Worm (Caenorhabditis elegans): ENCODE measurements around the gene K08F8.15.
A peak's percentile ranks its signal among the peaks of the same experiment; 100 is the strongest.

The K08F8.15 gene

DNA sequence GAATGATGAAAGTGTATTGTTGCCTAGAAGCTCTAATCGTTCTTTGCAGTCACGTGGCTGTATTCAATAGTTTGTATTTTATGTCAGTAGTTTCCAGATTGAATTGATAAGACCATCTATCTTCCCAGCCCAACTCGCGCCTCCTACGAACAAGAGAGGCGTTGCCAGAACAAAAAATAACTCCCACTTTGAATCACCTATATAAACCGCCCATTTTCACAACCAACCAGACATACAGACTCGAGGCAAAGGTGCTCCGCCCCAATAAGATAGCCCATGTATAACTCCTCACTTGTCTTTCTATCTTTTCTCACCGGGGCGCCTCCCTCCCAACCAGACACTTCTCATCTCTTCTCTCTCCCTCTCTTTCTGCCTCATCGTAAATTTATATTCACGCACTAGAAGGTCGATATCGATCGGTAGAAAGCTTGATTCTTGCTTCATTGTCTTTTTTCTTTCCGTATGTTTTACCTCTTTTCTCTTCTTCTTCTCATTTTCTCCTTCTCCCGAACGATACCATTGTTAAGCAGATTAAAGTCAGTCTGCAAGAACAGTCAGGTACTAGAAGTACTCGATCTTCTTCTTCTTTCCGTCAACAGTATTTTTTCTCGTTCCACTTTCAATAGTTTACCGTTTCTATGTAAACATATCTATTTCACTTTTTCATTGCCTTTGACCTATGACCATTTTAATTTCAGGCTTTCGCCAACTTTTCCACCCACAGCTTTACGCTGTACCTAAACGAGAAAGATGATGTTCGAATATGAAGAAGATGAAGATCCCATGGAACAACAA, 23.0 kb upstream of the K08F8.15 start, which contains the start of gene mak-1:
Gene mak-1, plus strand, starts transcription at position 693 of the 795 bp plus-strand sequence.
- TF ChIP-seq unc-120 (tag; optimal IDR thresholded peaks at IDR 0.05; ENCODE audit: poor library complexity, severe bottlenecking) (peak; percentile 29), lsy-2 (tag; optimal IDR thresholded peaks at IDR 0.05) (no peak)

DNA sequence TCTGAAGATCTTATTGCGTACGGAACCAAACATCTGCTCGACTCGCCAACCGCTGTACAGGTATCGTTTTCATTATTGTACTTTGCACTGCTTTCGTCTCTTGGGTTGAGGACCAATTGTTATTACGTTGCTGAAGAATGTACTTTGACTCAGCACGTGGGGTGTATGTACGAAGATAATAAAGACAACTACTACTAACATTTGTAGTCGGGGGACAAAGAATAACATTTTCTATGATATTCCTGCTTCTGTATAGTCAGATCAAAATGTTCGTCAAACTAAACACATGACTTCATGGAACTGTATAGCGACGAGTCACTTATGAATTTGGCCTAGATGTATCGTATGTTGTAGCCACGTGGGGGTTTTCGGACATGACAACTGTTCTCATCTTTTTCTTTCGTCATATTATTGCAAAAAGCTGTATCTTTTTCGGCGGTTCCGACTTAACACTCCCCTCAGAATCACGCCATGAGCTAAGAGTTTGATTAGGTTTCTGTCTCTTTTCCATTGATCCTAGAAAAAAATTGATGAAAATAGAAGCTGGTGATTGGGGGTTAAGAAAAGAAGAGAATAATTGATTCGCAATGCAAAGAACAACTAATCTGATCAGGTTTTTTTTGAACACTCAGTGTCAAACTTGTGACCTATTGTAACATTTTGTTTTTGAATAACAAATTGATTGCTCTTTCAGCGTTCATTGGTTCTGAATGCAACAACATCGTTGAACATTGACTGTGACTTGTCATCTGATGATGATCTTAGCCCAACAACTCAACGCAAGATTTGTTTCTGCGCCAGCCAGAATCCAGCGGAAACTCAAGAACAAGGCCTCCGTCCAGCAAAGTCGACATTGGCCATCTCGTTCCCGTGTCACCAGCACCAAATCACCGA, 21.8 kb upstream of the K08F8.15 start:
- no peak for TF ChIP-seq ceh-83 (GFP tag; optimal IDR thresholded peaks at IDR 0.05)
- no peak for TF ChIP-seq cnd-1 (tag; optimal IDR thresholded peaks at IDR 0.05)

DNA sequence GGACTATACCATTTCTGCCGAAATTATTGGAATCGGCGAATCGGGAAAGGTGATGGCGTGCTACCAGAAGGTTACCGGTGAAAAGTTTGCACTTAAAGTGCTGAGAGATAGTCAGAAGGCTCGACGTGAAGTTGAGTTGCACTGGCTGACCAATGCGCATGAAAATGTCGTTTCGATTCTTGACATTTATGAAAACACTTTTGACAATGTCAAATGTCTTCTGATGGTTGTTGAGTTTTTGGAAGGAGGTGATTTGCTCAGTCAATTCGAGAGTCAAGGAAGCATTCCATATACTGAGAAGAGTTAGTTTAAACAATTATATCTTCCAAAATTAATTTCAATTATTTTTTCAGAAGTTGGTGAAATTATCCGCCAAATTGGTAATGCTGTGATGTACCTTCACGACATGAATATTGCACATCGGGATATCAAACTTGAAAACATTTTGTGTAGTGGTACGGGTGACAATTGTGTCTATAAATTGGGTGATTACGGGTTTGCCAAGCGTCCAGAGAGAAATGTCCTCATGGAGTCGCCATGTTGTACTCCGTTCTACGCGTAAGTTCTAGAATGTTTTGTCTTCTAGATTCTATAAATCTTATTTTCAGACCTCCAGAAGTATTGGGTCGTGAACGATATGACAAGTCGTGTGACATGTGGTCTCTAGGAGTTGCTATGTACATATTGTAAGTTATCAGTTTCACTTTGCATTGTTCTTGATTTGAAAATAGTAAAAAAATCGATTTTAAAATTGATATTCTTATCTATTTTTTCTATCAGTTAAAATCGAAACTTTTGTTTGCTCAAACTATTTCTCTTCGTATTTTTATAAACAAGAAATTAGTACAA, 20.9 kb upstream of the K08F8.15 start:
- no peak for TF ChIP-seq unc-39 (tag; optimal IDR thresholded peaks at IDR 0.05)
- no peak for TF ChIP-seq zip-8 (tag; optimal IDR thresholded peaks at IDR 0.05)
- TF ChIP-seq unc-62 (GFP tag; optimal IDR thresholded peaks at IDR 0.05): no peak
- TF ChIP-seq ham-2 (GFP tag; optimal IDR thresholded peaks at IDR 0.05): no peak
- no peak for TF ChIP-seq sptf-1 (tag; optimal IDR thresholded peaks at IDR 0.05)
- TF ChIP-seq tbx-8 (GFP tag; optimal IDR thresholded peaks at IDR 0.05): no peak
- no peak for TF ChIP-seq blmp-1 (tag; optimal IDR thresholded peaks at IDR 0.05)
- no peak for TF ChIP-seq ceh-43 (GFP tag; optimal IDR thresholded peaks at IDR 0.05)
- no peak for TF ChIP-seq elt-3 (tag; optimal IDR thresholded peaks at IDR 0.05)
- no peak for TF ChIP-seq nhr-12 (tag; optimal IDR thresholded peaks at IDR 0.05)
- TF ChIP-seq lsy-2 (tag; optimal IDR thresholded peaks at IDR 0.05): no peak
- TF ChIP-seq drap-1 (GFP tag; optimal IDR thresholded peaks at IDR 0.05): no peak
- no peak for TF ChIP-seq nhr-237 (tag; optimal IDR thresholded peaks at IDR 0.05)
- TF ChIP-seq ceh-83 (GFP tag; optimal IDR thresholded peaks at IDR 0.05): no peak
- TF ChIP-seq mab-5 (tag; optimal IDR thresholded peaks at IDR 0.05): no peak
- TF ChIP-seq cnd-1 (tag; optimal IDR thresholded peaks at IDR 0.05): no peak
- TF ChIP-seq ztf-11 (tag; optimal IDR thresholded peaks at IDR 0.05): no peak
- TF ChIP-seq flh-1 (GFP tag; optimal IDR thresholded peaks at IDR 0.05): no peak
- no peak for TF ChIP-seq lin-13 (tag; optimal IDR thresholded peaks at IDR 0.05)
- TF ChIP-seq ceh-39 (tag; optimal IDR thresholded peaks at IDR 0.05): no peak

DNA sequence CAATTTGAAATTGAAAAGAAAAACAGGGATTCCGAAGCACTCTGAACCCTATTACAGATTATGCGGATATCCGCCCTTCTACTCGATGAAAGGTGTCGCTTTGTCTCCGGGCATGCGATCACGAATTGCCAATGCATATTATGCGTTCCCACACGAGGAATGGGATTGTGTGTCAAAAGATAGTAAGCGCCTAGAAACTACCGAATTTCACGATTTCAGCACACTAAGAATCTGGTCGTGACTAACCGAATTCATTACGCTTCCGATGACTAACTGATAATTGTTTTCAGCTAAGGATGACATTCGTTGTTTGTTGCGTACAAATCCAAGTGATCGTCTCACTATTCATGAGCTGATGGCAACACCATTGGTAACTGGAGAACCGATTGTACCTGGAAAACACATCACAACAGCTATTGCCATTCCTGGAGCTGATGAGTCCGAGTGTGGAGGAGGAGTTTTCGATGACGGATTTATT, 20.3 kb upstream of the K08F8.15 start:
- TF ChIP-seq nhr-12 (tag; optimal IDR thresholded peaks at IDR 0.05) (no peak), sptf-1 (tag; optimal IDR thresholded peaks at IDR 0.05) (no peak), mls-2 (tag; optimal IDR thresholded peaks at IDR 0.05) (no peak)

DNA sequence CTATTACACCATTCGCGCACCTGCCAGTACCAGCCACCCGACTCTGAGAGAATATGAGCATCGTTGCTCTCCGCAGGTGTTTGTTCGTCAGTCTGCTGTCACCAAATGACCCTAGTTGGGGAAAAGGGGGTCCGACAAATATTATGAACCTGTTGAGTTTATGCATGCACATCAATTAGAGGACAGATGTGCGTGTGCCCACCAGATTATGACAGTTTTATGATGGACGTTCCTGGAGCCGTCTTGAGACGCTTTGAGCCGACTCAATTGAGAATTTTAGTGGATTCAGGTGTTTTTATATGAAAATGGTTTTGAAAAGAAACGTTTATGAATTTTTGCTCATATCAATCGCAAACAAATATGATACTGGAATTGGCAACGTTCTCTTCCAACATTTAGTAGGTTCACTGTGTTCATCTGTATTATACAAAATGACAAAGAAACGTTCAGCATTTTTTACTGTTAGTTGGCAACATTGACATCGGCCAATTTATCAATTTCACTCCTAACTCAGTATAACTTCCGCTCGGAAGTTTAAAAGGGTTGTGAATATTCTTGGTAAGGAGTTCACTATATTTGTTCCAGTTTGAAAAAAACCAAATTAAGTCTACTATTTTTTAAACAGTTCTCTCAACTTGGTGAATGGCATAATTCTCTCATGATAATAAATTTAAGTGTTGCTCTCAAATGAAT, 19.2 kb upstream of the K08F8.15 start:
- TF ChIP-seq sptf-1 (tag; optimal IDR thresholded peaks at IDR 0.05) (no peak), elt-1 (tag; optimal IDR thresholded peaks at IDR 0.05; ENCODE audit: borderline replicate concordance, insufficient read depth) (no peak), nhr-2 (tag; optimal IDR thresholded peaks at IDR 0.05) (peak; percentile 86), sem-2 (GFP tag; optimal IDR thresholded peaks at IDR 0.05) (no peak), hlh-1 (tag; optimal IDR thresholded peaks at IDR 0.05) (peak; percentile 41), lin-13 (tag; optimal IDR thresholded peaks at IDR 0.05) (no peak), cnd-1 (tag; optimal IDR thresholded peaks at IDR 0.05) (peak; percentile 59), tbx-8 (GFP tag; optimal IDR thresholded peaks at IDR 0.05) (no peak), unc-120 (tag; optimal IDR thresholded peaks at IDR 0.05; ENCODE audit: poor library complexity, severe bottlenecking) (peak; percentile 1), unc-62 (GFP tag; optimal IDR thresholded peaks at IDR 0.05) (peak; percentile 78), lin-32 (GFP tag; optimal IDR thresholded peaks at IDR 0.05) (no peak)

Data from whole organism, mixed stage, embryonic.